Fruit fly (Drosophila melanogaster): ENCODE measurements around the gene mRpS34.

mRpS34 gene

dm6 chr3L:16380770-16381169 is 32.9 kb downstream of the mRpS34 start (continued):
- no peak for TF ChIP-seq abd-A (tag; optimal IDR thresholded peaks at IDR 0.05)
- TF ChIP-seq Ada2b (GFP tag; IDR thresholded peaks at IDR 0.05) = 0 out of 2 replicates have a peak, but pooled peaks have one; percentile 36
- peak; percentile 48 for TF ChIP-seq CG1233 (GFP tag; optimal IDR thresholded peaks at IDR 0.05)
- TF ChIP-seq Dbx (GFP tag; IDR thresholded peaks at IDR 0.05) = 0 out of 3 replicates have a peak, but pooled peaks have one; percentile 51
- peak; percentile 4 for TF ChIP-seq pb (GFP tag; optimal IDR thresholded peaks at IDR 0.05)
- TF ChIP-seq CG4820 (GFP tag; optimal IDR thresholded peaks at IDR 0.05) = peak; percentile 27
- peak; percentile 14; the same call in 1 of the 2 replicates for TF ChIP-seq chm (GFP tag; IDR thresholded peaks at IDR 0.05)
- peak; percentile 87 for TF ChIP-seq CG2678 (tag; optimal IDR thresholded peaks at IDR 0.05)
- peak; percentile 49 for TF ChIP-seq CG5245 (GFP tag; optimal IDR thresholded peaks at IDR 0.05)
- TF ChIP-seq zen2 (GFP tag; IDR thresholded peaks at IDR 0.05; ENCODE audit: partially characterized antibody) = no peak
- peak; percentile 31 for TF ChIP-seq run (tag; optimal IDR thresholded peaks at IDR 0.05)
- TF ChIP-seq CG12391 (tag; optimal IDR thresholded peaks at IDR 0.05) = peak; percentile 62
- TF ChIP-seq TFAM (GFP tag; optimal IDR thresholded peaks at IDR 0.05) = no peak
- TF ChIP-seq Abd-B (GFP tag; optimal IDR thresholded peaks at IDR 0.05) = peak; percentile 21
- peak; percentile 58 for TF ChIP-seq CG4328 (GFP tag; optimal IDR thresholded peaks at IDR 0.05)
- peak; percentile 49 for TF ChIP-seq CG12299 (tag; optimal IDR thresholded peaks at IDR 0.05)
- peak; percentile 58 for TF ChIP-seq CG8089 (GFP tag; optimal IDR thresholded peaks at IDR 0.05)
- TF ChIP-seq zfh1 (GFP tag; IDR thresholded peaks at IDR 0.05) = peak; percentile 62; the same call in 2 of the 3 replicates
- TF ChIP-seq CG4707 (GFP tag; optimal IDR thresholded peaks at IDR 0.05) = peak; percentile 16
- peak; percentile 64; the same call in 2 of the 3 replicates for TF ChIP-seq CG11093 (GFP tag; IDR thresholded peaks at IDR 0.05)
- TF ChIP-seq BtbVII (GFP tag; optimal IDR thresholded peaks at IDR 0.05) = peak; percentile 81
- peak; percentile 34 for TF ChIP-seq bcd (GFP tag; optimal IDR thresholded peaks at IDR 0.05)
- no peak for TF ChIP-seq pita (GFP tag; optimal IDR thresholded peaks at IDR 0.05)
- peak in 1 of 3 experiments; percentile 59 for TF ChIP-seq lola (GFP tag; optimal IDR thresholded peaks at IDR 0.05)
- TF ChIP-seq Med (GFP tag) = peak; percentile 94
- TF ChIP-seq pros (GFP tag; optimal IDR thresholded peaks at IDR 0.05) = peak; percentile 0
- TF ChIP-seq HLH4C (GFP tag; IDR thresholded peaks at IDR 0.05; ENCODE audit: partially characterized antibody) = no peak
- no peak for TF ChIP-seq CG11696 (GFP tag; IDR thresholded peaks at IDR 0.05)
- TF ChIP-seq CG17328 (GFP tag; IDR thresholded peaks at IDR 0.05) = no peak
- peak; percentile 61 for TF ChIP-seq CG12071 (GFP tag; optimal IDR thresholded peaks at IDR 0.05)
- TF ChIP-seq CG7786 (GFP tag; optimal IDR thresholded peaks at IDR 0.05) = peak; percentile 75
- TF ChIP-seq CG15269 (tag; optimal IDR thresholded peaks at IDR 0.05) = peak; percentile 83
- peak; percentile 50 for TF ChIP-seq org-1 (GFP tag; optimal IDR thresholded peaks at IDR 0.05)
- peak; percentile 29; the same call in 1 of the 2 replicates for TF ChIP-seq Poxn (GFP tag; IDR thresholded peaks at IDR 0.05)
- no peak for TF ChIP-seq oc (tag; optimal IDR thresholded peaks at IDR 0.05)
- TF ChIP-seq CG11695 (GFP tag; IDR thresholded peaks at IDR 0.05) = 0 out of 3 replicates have a peak, but pooled peaks have one; percentile 44
- TF ChIP-seq Fer1 (GFP tag; optimal IDR thresholded peaks at IDR 0.05) = peak; percentile 74
- TF ChIP-seq sens-2 (GFP tag; IDR thresholded peaks at IDR 0.05) = no peak
- no peak for TF ChIP-seq ATbp (GFP tag; optimal IDR thresholded peaks at IDR 0.05)
- no peak for TF ChIP-seq CG18764 (GFP tag; optimal IDR thresholded peaks at IDR 0.05)
- TF ChIP-seq CG14050 (GFP tag; IDR thresholded peaks at IDR 0.05) = no peak
- peak; percentile 65 for TF ChIP-seq CG12219 (GFP tag; optimal IDR thresholded peaks at IDR 0.05)
- TF ChIP-seq mam (GFP tag; optimal IDR thresholded peaks at IDR 0.05) = peak; percentile 63
- no peak for TF ChIP-seq Vsx1 (GFP tag; optimal IDR thresholded peaks at IDR 0.05)
- TF ChIP-seq dan (GFP tag; IDR thresholded peaks at IDR 0.05) = no peak
- no peak for TF ChIP-seq ERR (GFP tag; optimal IDR thresholded peaks at IDR 0.05)
- TF ChIP-seq PHDP (tag; optimal IDR thresholded peaks at IDR 0.05) = peak; percentile 70
- no peak for TF ChIP-seq CG16779 (GFP tag; IDR thresholded peaks at IDR 0.05)
- no peak for TF ChIP-seq Trl (optimal IDR thresholded peaks at IDR 0.05)
- peak; percentile 60 for TF ChIP-seq Trl (GFP tag; optimal IDR thresholded peaks at IDR 0.05)
- peak; percentile 76; the same call in 1 of the 3 replicates for TF ChIP-seq dysf (GFP tag; IDR thresholded peaks at IDR 0.05)
